Fruit fly (Drosophila melanogaster) whole organism, embryonic: ENCODE measurements around the gene CG33796.

ENCODE experiments used
- CG10321 ChIP-seq: fragments of 200-800 bp; sonication (Bioruptor generic); IDR thresholded peaks from 2 replicates; pipeline ENCODE4 v1.3.6; 2022; ENCODE audit warnings: missing biosample characterization, missing genetic modification characterization
- CG10431 ChIP-seq: fragments of 200-800 bp; sonication (Bioruptor generic); optimal IDR thresholded peaks from 3 replicates; lab custom pipeline; 2018; ENCODE audit warnings: missing biosample characterization, mild to moderate bottlenecking, missing genetic modification characterization
- CG12659 ChIP-seq: fragments of 200-800 bp; sonication (Bioruptor generic); optimal IDR thresholded peaks from 3 replicates; lab custom pipeline; 2017; ENCODE audit warnings: mild to moderate bottlenecking, missing biosample characterization, missing genetic modification reagents, missing genetic modification characterization
- CG13123 ChIP-seq: fragments of 200-800 bp; sonication (Bioruptor generic); optimal IDR thresholded peaks from 2 replicates; lab custom pipeline; 2016; ENCODE audit warnings: missing biosample characterization, missing genetic modification characterization
- CG13775 ChIP-seq: fragments of 200-800 bp; sonication (Bioruptor generic); optimal IDR thresholded peaks from 3 replicates; lab custom pipeline; 2017; ENCODE audit warnings: missing biosample characterization, mild to moderate bottlenecking, missing genetic modification characterization
- CG13894 ChIP-seq: fragments of 200-800 bp; sonication (Bioruptor generic); optimal IDR thresholded peaks from 3 replicates; lab custom pipeline; 2018; ENCODE audit warnings: missing biosample characterization, mild to moderate bottlenecking, missing genetic modification characterization, moderate library complexity
- CG15073 ChIP-seq: fragments of 200-800 bp; sonication (Bioruptor generic); optimal IDR thresholded peaks from 2 replicates; lab custom pipeline; 2016; ENCODE audit warnings: missing biosample characterization, missing genetic modification characterization
- CG16863 ChIP-seq: fragments of 200-800 bp; sonication (Bioruptor generic); optimal IDR thresholded peaks from 3 replicates; lab custom pipeline; 2016; ENCODE audit warnings: missing biosample characterization, missing genetic modification characterization
- CG34422 ChIP-seq: fragments of 200-800 bp; sonication (Bioruptor generic); IDR thresholded peaks from 3 replicates; pipeline ENCODE4 v1.3.6; 2022; ENCODE audit warnings: missing biosample characterization, missing genetic modification characterization
- CG42726 ChIP-seq: fragments of 200-800 bp; sonication (Bioruptor generic); IDR thresholded peaks from 2 replicates; pipeline ENCODE4 v1.3.6; 2022; ENCODE audit warnings: missing biosample characterization, missing genetic modification characterization; ENCODE audit not compliant: partially characterized antibody
- CG4424 ChIP-seq: fragments of 200-800 bp; sonication (Bioruptor generic); optimal IDR thresholded peaks from 3 replicates; lab custom pipeline; 2016; ENCODE audit warnings: missing biosample characterization, missing genetic modification characterization
- CG6175 ChIP-seq: fragments of 200-800 bp; sonication (Bioruptor generic); IDR thresholded peaks from 3 replicates; pipeline ENCODE4 v1.3.6; 2022; ENCODE audit warnings: missing biosample characterization, missing genetic modification characterization
- CG6791 ChIP-seq: fragments of 200-800 bp; sonication (Bioruptor generic); IDR thresholded peaks from 3 replicates; pipeline ENCODE4 v1.3.6; 2022; ENCODE audit warnings: missing biosample characterization, missing genetic modification characterization; ENCODE audit not compliant: partially characterized antibody
- CG6854 ChIP-seq: fragments of 200-800 bp; sonication (Bioruptor generic); optimal IDR thresholded peaks from 3 replicates; lab custom pipeline; 2017; ENCODE audit warnings: missing biosample characterization, mild to moderate bottlenecking, missing genetic modification characterization
- CG7786 ChIP-seq: fragments of 200-800 bp; sonication (Bioruptor generic); optimal IDR thresholded peaks from 2 replicates; lab custom pipeline; 2016; ENCODE audit warnings: missing biosample characterization, missing genetic modification characterization
- CG9817 ChIP-seq: fragments of 200-800 bp; sonication (Bioruptor generic); optimal IDR thresholded peaks from 2 replicates; lab custom pipeline; 2018; ENCODE audit warnings: missing biosample characterization, mild to moderate bottlenecking, missing genetic modification characterization, moderate library complexity
- CHES-1-like ChIP-seq: fragments of 200-800 bp; sonication (Bioruptor generic); optimal IDR thresholded peaks from 2 replicates; lab custom pipeline; 2016; ENCODE audit warnings: missing biosample characterization, missing genetic modification characterization
- Chrac-16 ChIP-seq: fragments of 200-800 bp; sonication (Bioruptor generic); optimal IDR thresholded peaks from 3 replicates; lab custom pipeline; 2016; ENCODE audit warnings: missing biosample characterization, missing genetic modification characterization
- D ChIP-seq, 2 experiments: fragments of 200-800 bp in 1 of 2; fragments of >200 bp in 1 of 2; sonication (Bioruptor generic) in 1 of 2; optimal IDR thresholded peaks; 2 replicates in 1 of 2; 3 replicates in 1 of 2; lab custom pipeline; 2017; ENCODE audit warnings: mild to moderate bottlenecking in 1 of 2, missing biosample characterization in 1 of 2, missing genetic modification characterization in 1 of 2, missing genetic modification reagents in 1 of 2
- HLH3B ChIP-seq: fragments of 200-800 bp; sonication (Bioruptor generic); IDR thresholded peaks from 2 replicates; pipeline ENCODE4 v1.3.6; 2022; ENCODE audit warnings: missing biosample characterization, missing genetic modification characterization
- HmgD ChIP-seq: fragments of 200-800 bp; sonication (Bioruptor generic); optimal IDR thresholded peaks from 3 replicates; lab custom pipeline; 2016; ENCODE audit warnings: missing biosample characterization, missing genetic modification characterization
- Hr3 ChIP-seq: fragments of 200-800 bp; sonication (Bioruptor generic); optimal IDR thresholded peaks from 3 replicates; lab custom pipeline; 2016; ENCODE audit warnings: missing biosample characterization, missing genetic modification characterization
- Hsf ChIP-seq: fragments of 200-800 bp; sonication (Bioruptor generic); optimal IDR thresholded peaks from 3 replicates; lab custom pipeline; 2016; ENCODE audit warnings: missing biosample characterization, missing genetic modification characterization
- Med ChIP-seq: fragments of 200-800 bp; sonication (Bioruptor generic); peaks from one replicate; lab custom pipeline; 2016; ENCODE audit warnings: missing biosample characterization, missing genetic modification characterization, mild to moderate bottlenecking, inconsistent platforms, moderate library complexity
- Ptx1 ChIP-seq: fragments of 200-800 bp; sonication (Bioruptor generic); IDR thresholded peaks from 2 replicates; pipeline ENCODE4 v1.3.6; 2022; ENCODE audit warnings: missing biosample characterization, missing genetic modification characterization
- Stat92E ChIP-seq, 3 experiments: fragments of >200 bp in 2 of 3; fragments of 200-800 bp in 1 of 3; sonication (Bioruptor generic) in 1 of 3; optimal IDR thresholded peaks; 2 replicates each; lab custom pipeline; 2017 to 2019; ENCODE audit warnings: missing biosample characterization in 3 of 3, missing genetic modification characterization in 3 of 3, mild to moderate bottlenecking in 1 of 3, moderate library complexity in 1 of 3
- Xrp1 ChIP-seq: fragments of 200-800 bp; sonication (Bioruptor generic); IDR thresholded peaks from 2 replicates; pipeline ENCODE4 v1.3.6; 2022; ENCODE audit warnings: missing biosample characterization, missing genetic modification characterization
- ase ChIP-seq: fragments of 200-800 bp; sonication (Bioruptor generic); IDR thresholded peaks from 3 replicates; pipeline ENCODE4 v1.3.6; 2022; ENCODE audit warnings: missing biosample characterization, missing genetic modification characterization
- caup ChIP-seq: fragments of 200-800 bp; sonication (Bioruptor generic); optimal IDR thresholded peaks from 3 replicates; lab custom pipeline; 2017; ENCODE audit warnings: missing biosample characterization, mild to moderate bottlenecking, missing genetic modification characterization, moderate library complexity; ENCODE audit not compliant: severe bottlenecking
- chm ChIP-seq: fragments of 200-800 bp; sonication (Bioruptor generic); IDR thresholded peaks from 2 replicates; pipeline ENCODE4 v1.3.6; 2022; ENCODE audit warnings: missing biosample characterization, missing genetic modification characterization
- dati ChIP-seq: fragments of 200-800 bp; sonication (Bioruptor generic); IDR thresholded peaks from 2 replicates; pipeline ENCODE4 v1.3.6; 2022; ENCODE audit warnings: missing biosample characterization, missing genetic modification characterization
- emc ChIP-seq: fragments of 200-800 bp; sonication (Bioruptor generic); optimal IDR thresholded peaks from 2 replicates; lab custom pipeline; 2016; ENCODE audit warnings: missing biosample characterization, missing genetic modification characterization
- esg ChIP-seq: fragments of 200-800 bp; sonication (Bioruptor generic); conservative IDR thresholded peaks from 2 replicates; pipeline ENCODE4 v1.3.6; 2022; ENCODE audit warnings: missing biosample characterization, missing genetic modification characterization
- exex ChIP-seq: fragments of 200-800 bp; sonication (Bioruptor generic); optimal IDR thresholded peaks from 4 replicates; lab custom pipeline; 2018; ENCODE audit warnings: missing biosample characterization, mild to moderate bottlenecking, missing genetic modification characterization, moderate library complexity
- ftz-f1 ChIP-seq: fragments of 200-800 bp; sonication (Bioruptor generic); optimal IDR thresholded peaks from 2 replicates; lab custom pipeline; 2016; ENCODE audit warnings: missing biosample characterization, missing genetic modification characterization
- lola ChIP-seq, 3 experiments: fragments of >200 bp in 2 of 3; fragments of 200-800 bp in 1 of 3; sonication (Bioruptor generic) in 1 of 3; optimal IDR thresholded peaks; 2 replicates each; lab custom pipeline; 2017 to 2019; ENCODE audit warnings: missing biosample characterization in 3 of 3, missing genetic modification characterization in 3 of 3, mild to moderate bottlenecking in 1 of 3, moderate library complexity in 1 of 3
- pb ChIP-seq: fragments of 200-800 bp; sonication (Bioruptor generic); optimal IDR thresholded peaks from 3 replicates; lab custom pipeline; 2016; ENCODE audit warnings: missing biosample characterization, missing genetic modification characterization
- peb ChIP-seq: fragments of 200-800 bp; sonication (Bioruptor generic); IDR thresholded peaks from 2 replicates; pipeline ENCODE4 v1.3.6; 2022; ENCODE audit warnings: missing biosample characterization, missing genetic modification characterization
- sd ChIP-seq: fragments of 200-800 bp; sonication (Bioruptor generic); optimal IDR thresholded peaks from 3 replicates; lab custom pipeline; 2018; ENCODE audit warnings: missing biosample characterization, mild to moderate bottlenecking, missing genetic modification characterization, moderate library complexity
- sens ChIP-seq: fragments of 200-800 bp; sonication (Bioruptor generic); peaks from one replicate; lab custom pipeline; 2016; ENCODE audit warnings: missing biosample characterization, missing genetic modification characterization
- sim ChIP-seq: fragments of 200-800 bp; sonication (Bioruptor generic); IDR thresholded peaks from 2 replicates; pipeline ENCODE4 v1.3.6; 2022; ENCODE audit warnings: missing biosample characterization, missing genetic modification characterization
- sug ChIP-seq: fragments of 200-800 bp; optimal IDR thresholded peaks from 2 replicates; lab custom pipeline; 2019; ENCODE audit warnings: missing biosample characterization, mild to moderate bottlenecking, missing genetic modification characterization, moderate library complexity
- tin ChIP-seq: fragments of 200-800 bp; sonication (Bioruptor generic); optimal IDR thresholded peaks from 3 replicates; lab custom pipeline; 2016; ENCODE audit warnings: missing biosample characterization, missing genetic modification characterization
- tna ChIP-seq: fragments of 200-800 bp; sonication (Bioruptor generic); IDR thresholded peaks from 2 replicates; pipeline ENCODE4 v1.3.6; 2022; ENCODE audit warnings: missing biosample characterization, missing genetic modification characterization; ENCODE audit not compliant: partially characterized antibody
- zen2 ChIP-seq: fragments of 200-800 bp; sonication (Bioruptor generic); IDR thresholded peaks from 3 replicates; pipeline ENCODE4 v1.3.6; 2022; ENCODE audit warnings: missing biosample characterization, missing genetic modification characterization; ENCODE audit not compliant: partially characterized antibody

The CG33796 gene

dm6 chr3L:16161847-16162556 is 7.9 kb downstream of the CG33796 start (continued):
- no peak for TF ChIP-seq CG13123 (GFP tag; lab: Kevin White, UChicago)
- TF ChIP-seq Hr3 = peak; percentile 72
- 0 out of 3 replicates have a peak, but pooled peaks have one; percentile 39 for TF ChIP-seq ase (GFP tag; lab: Robert Waterston, UW)
- TF ChIP-seq tin (GFP tag; lab: Kevin White, UChicago) = peak; percentile 68
- TF ChIP-seq CG42726 (GFP tag; lab: Robert Waterston, UW) = no peak
- no peak; the same call in 1 of the 2 replicates for TF ChIP-seq Xrp1 (GFP tag; lab: Robert Waterston, UW)
- TF ChIP-seq peb = 0 out of 2 replicates have a peak, but pooled peaks have one; percentile 17
- TF ChIP-seq chm (GFP tag; lab: Robert Waterston, UW) = 0 out of 2 replicates have a peak, but pooled peaks have one; percentile 30
- no peak for TF ChIP-seq CG15073 (GFP tag; lab: Kevin White, UChicago)
- TF ChIP-seq emc (GFP tag; lab: Kevin White, UChicago) = no peak
- peak; percentile 58 for TF ChIP-seq Ptx1 (GFP tag; lab: Robert Waterston, UW)
- no peak for TF ChIP-seq D (optimal IDR thresholded peaks at IDR 0.05; lab: Kevin White, UChicago)
- peak; percentile 57 for TF ChIP-seq D (GFP tag; optimal IDR thresholded peaks at IDR 0.05; lab: Kevin White, UChicago)
- TF ChIP-seq pb (GFP tag; lab: Kevin White, UChicago) = peak; percentile 53
- TF ChIP-seq CG6175 = peak; percentile 65; the same call in 1 of the 3 replicates
- peak in 1 of 3 experiments; percentile 49 for TF ChIP-seq lola (GFP tag; optimal IDR thresholded peaks at IDR 0.05; lab: Kevin White, UChicago)
- TF ChIP-seq CG9817 (tag; lab: Kevin White, UChicago) = peak; percentile 70
- TF ChIP-seq HmgD (GFP tag; lab: Kevin White, UChicago) = peak; percentile 5
- peak; percentile 69 for TF ChIP-seq CG4424
- TF ChIP-seq Hsf (GFP tag; lab: Kevin White, UChicago) = peak; percentile 68
- peak; percentile 47 for TF ChIP-seq CG13775 (GFP tag; lab: Kevin White, UChicago)

dm6 chr3L:16161131-16161530 is 8.8 kb downstream of the CG33796 start:
- no peak for TF ChIP-seq tna
- TF ChIP-seq exex (tag; lab: Kevin White, UChicago) = peak; percentile 73
- no peak for TF ChIP-seq HLH3B
- peak; percentile 12 for TF ChIP-seq sens (GFP tag; lab: Kevin White, UChicago)
- peak; percentile 21 for TF ChIP-seq Med (GFP tag; lab: Kevin White, UChicago)
- TF ChIP-seq ftz-f1 (GFP tag; lab: Kevin White, UChicago) = peak; percentile 45
- TF ChIP-seq CG10321 (GFP tag; lab: Robert Waterston, UW) = 0 out of 2 replicates have a peak, but pooled peaks have one; percentile 9
- 0 out of 3 replicates have a peak, but pooled peaks have one; percentile 7 for TF ChIP-seq zen2 (GFP tag; lab: Robert Waterston, UW)
- peak; percentile 31 for TF ChIP-seq sug (tag; lab: Kevin White, UChicago)
- TF ChIP-seq CG10431 (GFP tag; lab: Kevin White, UChicago) = peak; percentile 26

dm6 chr3L:16160420-16161069 is 9.4 kb downstream of the CG33796 start:
- TF ChIP-seq CG7786 (GFP tag; lab: Kevin White, UChicago) (peak; percentile 69), Stat92E (GFP tag; optimal IDR thresholded peaks at IDR 0.05; lab: Kevin White, UChicago) (no peak), CHES-1-like (peak; percentile 62), esg (peak; percentile 47), CG34422 (GFP tag; lab: Robert Waterston, UW) (peak; percentile 33; the same call in 1 of the 3 replicates), CG6791 (no peak), caup (GFP tag; lab: Kevin White, UChicago) (peak; percentile 16), sd (peak; percentile 73), CG16863 (peak; percentile 55), CG13894 (peak; percentile 49), Chrac-16 (GFP tag; lab: Kevin White, UChicago) (peak; percentile 47), zen2 (GFP tag; lab: Robert Waterston, UW) (no peak), sim (GFP tag; lab: Robert Waterston, UW) (no peak), CG12659 (GFP tag; lab: Kevin White, UChicago) (peak; percentile 73), dati (no peak), CG6854 (GFP tag; lab: Kevin White, UChicago) (peak; percentile 15), sens (GFP tag; lab: Kevin White, UChicago) (peak; percentile 83)
